Fruit fly (Drosophila melanogaster) whole organism, prepupa: ENCODE data around the gene CG14440.

Source experiments
- Blimp-1 ChIP-seq: fragments of 200-800 bp; sonication (Bioruptor generic); optimal IDR thresholded peaks from 3 replicates; lab custom pipeline; 2017; ENCODE audit warnings: missing biosample characterization, missing genetic modification characterization, mild to moderate bottlenecking, moderate library complexity, missing genetic modification reagents
- CG10631 ChIP-seq: fragments of 200-800 bp; sonication (Bioruptor generic); optimal IDR thresholded peaks from 2 replicates; lab custom pipeline; 2016; ENCODE audit warnings: missing biosample characterization, missing genetic modification characterization
- CG10669 ChIP-seq: fragments of 200-800 bp; sonication (Bioruptor generic); optimal IDR thresholded peaks from 3 replicates; lab custom pipeline; 2018; ENCODE audit warnings: missing biosample characterization, mild to moderate bottlenecking, missing genetic modification characterization, moderate library complexity
- CG11294 ChIP-seq: fragments of 200-800 bp; sonication (Bioruptor generic); IDR thresholded peaks from 2 replicates; pipeline ENCODE4 v1.3.6; 2022; ENCODE audit warnings: missing biosample characterization, missing genetic modification characterization
- CG15336 ChIP-seq: fragments of 200-800 bp; sonication (Bioruptor generic); IDR thresholded peaks from 2 replicates; pipeline ENCODE4 v1.3.6; 2022; ENCODE audit warnings: missing biosample characterization, missing genetic modification characterization
- CG1621 ChIP-seq: fragments of 200-800 bp; sonication (Bioruptor generic); optimal IDR thresholded peaks from 3 replicates; lab custom pipeline; 2018; ENCODE audit warnings: missing biosample characterization, mild to moderate bottlenecking, missing genetic modification characterization
- CG16779 ChIP-seq: fragments of 200-800 bp; sonication (Bioruptor generic); optimal IDR thresholded peaks from 3 replicates; lab custom pipeline; 2017; ENCODE audit warnings: missing biosample characterization, mild to moderate bottlenecking, missing genetic modification characterization
- CG3032 ChIP-seq: fragments of 200-800 bp; optimal IDR thresholded peaks from 2 replicates; lab custom pipeline; 2019; ENCODE audit warnings: missing biosample characterization, mild to moderate bottlenecking, missing genetic modification characterization, moderate library complexity
- CG32006 ChIP-seq: fragments of 200-800 bp; sonication (Bioruptor generic); optimal IDR thresholded peaks from 3 replicates; lab custom pipeline; 2017; ENCODE audit warnings: missing biosample characterization, mild to moderate bottlenecking, missing genetic modification characterization
- CG34406 ChIP-seq: fragments of 200-800 bp; sonication (Bioruptor generic); optimal IDR thresholded peaks from 3 replicates; lab custom pipeline; 2016; ENCODE audit warnings: missing biosample characterization, missing genetic modification characterization
- CG3919 ChIP-seq: fragments of 200-800 bp; sonication (Bioruptor generic); optimal IDR thresholded peaks from 3 replicates; lab custom pipeline; 2016; ENCODE audit warnings: missing biosample characterization, missing genetic modification characterization
- CG4318 ChIP-seq: fragments of 200-800 bp; sonication (Bioruptor generic); optimal IDR thresholded peaks from 3 replicates; lab custom pipeline; 2017; ENCODE audit warnings: missing biosample characterization, mild to moderate bottlenecking, missing genetic modification characterization
- CG6163 ChIP-seq: fragments of 200-800 bp; sonication (Bioruptor generic); IDR thresholded peaks from 3 replicates; pipeline ENCODE4 v1.3.6; 2022; ENCODE audit warnings: missing biosample characterization, missing genetic modification characterization
- CG6792 ChIP-seq: fragments of 200-800 bp; sonication (Bioruptor generic); optimal IDR thresholded peaks from 3 replicates; lab custom pipeline; 2016; ENCODE audit warnings: missing biosample characterization, missing genetic modification characterization
- CG6808 ChIP-seq: fragments of 200-800 bp; sonication (Bioruptor generic); optimal IDR thresholded peaks from 3 replicates; lab custom pipeline; 2017; ENCODE audit warnings: missing biosample characterization, missing genetic modification characterization, mild to moderate bottlenecking, moderate library complexity, missing genetic modification reagents
- CG6854 ChIP-seq: fragments of 200-800 bp; sonication (Bioruptor generic); optimal IDR thresholded peaks from 2 replicates; lab custom pipeline; 2017; ENCODE audit warnings: missing biosample characterization, mild to moderate bottlenecking, missing genetic modification characterization
- CG7368 ChIP-seq: fragments of 200-800 bp; sonication (Bioruptor generic); optimal IDR thresholded peaks from 3 replicates; lab custom pipeline; 2016; ENCODE audit warnings: missing biosample characterization, missing genetic modification characterization
- CG8119 ChIP-seq: fragments of 200-800 bp; sonication (Bioruptor generic); IDR thresholded peaks from 3 replicates; pipeline ENCODE4 v1.3.6; 2022; ENCODE audit warnings: missing biosample characterization, missing genetic modification characterization
- CG8319 ChIP-seq: fragments of 200-800 bp; sonication (Bioruptor generic); optimal IDR thresholded peaks from 3 replicates; lab custom pipeline; 2016; ENCODE audit warnings: missing biosample characterization, missing genetic modification characterization
- Eip75B ChIP-seq: fragments of 200-800 bp; sonication (Bioruptor generic); optimal IDR thresholded peaks from 3 replicates; lab custom pipeline; 2016; ENCODE audit warnings: missing biosample characterization, missing genetic modification characterization
- Eip78C ChIP-seq: fragments of 200-800 bp; sonication (Bioruptor generic); peaks from one replicate; lab custom pipeline; 2016; ENCODE audit warnings: missing biosample characterization, missing genetic modification characterization
- Eip93F ChIP-seq: fragments of 200-800 bp; sonication (Bioruptor generic); optimal IDR thresholded peaks from 2 replicates; lab custom pipeline; 2016; ENCODE audit warnings: missing biosample characterization, mild to moderate bottlenecking, missing genetic modification characterization
- Ets21C ChIP-seq: fragments of 200-800 bp; sonication (Bioruptor generic); optimal IDR thresholded peaks from 3 replicates; lab custom pipeline; 2016; ENCODE audit warnings: missing biosample characterization, missing genetic modification characterization
- Ets96B ChIP-seq: fragments of 200-800 bp; optimal IDR thresholded peaks from 2 replicates; lab custom pipeline; 2019; ENCODE audit warnings: missing biosample characterization, mild to moderate bottlenecking, missing genetic modification characterization, moderate library complexity
- Gug ChIP-seq: fragments of 200-800 bp; sonication (Bioruptor generic); IDR thresholded peaks from 2 replicates; pipeline ENCODE4 v1.3.6; 2022; ENCODE audit warnings: missing biosample characterization, missing genetic modification characterization
- Hr38 ChIP-seq: sonication (Bioruptor generic); optimal IDR thresholded peaks from 2 replicates; lab custom pipeline; 2016; ENCODE audit warnings: missing biosample characterization, missing genetic modification characterization
- Hr39 ChIP-seq: fragments of 200-800 bp; sonication (Bioruptor generic); optimal IDR thresholded peaks from 2 replicates; lab custom pipeline; 2016; ENCODE audit warnings: missing biosample characterization, missing genetic modification characterization
- Hr4 ChIP-seq: fragments of 200-800 bp; sonication (Bioruptor generic); optimal IDR thresholded peaks from 3 replicates; lab custom pipeline; 2016; ENCODE audit warnings: missing biosample characterization, missing genetic modification characterization
- Met ChIP-seq: fragments of 200-800 bp; sonication (Bioruptor generic); optimal IDR thresholded peaks from 3 replicates; lab custom pipeline; 2016; ENCODE audit warnings: missing biosample characterization, missing genetic modification characterization
- OdsH ChIP-seq: fragments of 200-800 bp; sonication (Bioruptor generic); optimal IDR thresholded peaks from 3 replicates; lab custom pipeline; 2016; ENCODE audit warnings: missing biosample characterization, missing genetic modification characterization
- Smox ChIP-seq: fragments of 200-800 bp; sonication (Bioruptor generic); optimal IDR thresholded peaks from 3 replicates; lab custom pipeline; 2016; ENCODE audit warnings: missing biosample characterization, missing genetic modification characterization
- Sox102F ChIP-seq: fragments of 200-800 bp; sonication (Bioruptor generic); optimal IDR thresholded peaks from 2 replicates; lab custom pipeline; 2016; ENCODE audit warnings: missing biosample characterization, mild to moderate bottlenecking, missing genetic modification characterization
- Sox14 ChIP-seq: fragments of 200-800 bp; sonication (Bioruptor generic); optimal IDR thresholded peaks from 3 replicates; lab custom pipeline; 2016; ENCODE audit warnings: missing biosample characterization, missing genetic modification characterization
- Sox15 ChIP-seq: fragments of 200-800 bp; sonication (Bioruptor generic); optimal IDR thresholded peaks from 3 replicates; lab custom pipeline; 2016; ENCODE audit warnings: missing biosample characterization, missing genetic modification characterization
- achi ChIP-seq: fragments of 200-800 bp; sonication (Bioruptor generic); optimal IDR thresholded peaks from 3 replicates; lab custom pipeline; 2016; ENCODE audit warnings: missing biosample characterization, missing genetic modification characterization
- cyc ChIP-seq: fragments of 200-800 bp; sonication (Bioruptor generic); optimal IDR thresholded peaks from 3 replicates; lab custom pipeline; 2016; ENCODE audit warnings: missing biosample characterization, missing genetic modification characterization
- dac ChIP-seq: fragments of 200-800 bp; sonication (Bioruptor generic); optimal IDR thresholded peaks from 2 replicates; lab custom pipeline; 2017; ENCODE audit warnings: missing biosample characterization, mild to moderate bottlenecking, missing genetic modification characterization
- dsx ChIP-seq: fragments of 200-800 bp; optimal IDR thresholded peaks from 3 replicates; lab custom pipeline; 2019; ENCODE audit warnings: missing biosample characterization, mild to moderate bottlenecking, missing genetic modification characterization, moderate library complexity; ENCODE audit not compliant: poor library complexity, severe bottlenecking
- eg ChIP-seq: fragments of 200-800 bp; sonication (Bioruptor generic); IDR thresholded peaks from 3 replicates; pipeline ENCODE4 v1.3.6; 2022; ENCODE audit warnings: missing biosample characterization, missing genetic modification characterization
- esn ChIP-seq: fragments of 200-800 bp; sonication (Bioruptor generic); optimal IDR thresholded peaks from 2 replicates; lab custom pipeline; 2016; ENCODE audit warnings: missing biosample characterization, mild to moderate bottlenecking, missing genetic modification characterization, moderate library complexity
- fd59A ChIP-seq: fragments of 200-800 bp; sonication (Bioruptor generic); optimal IDR thresholded peaks from 2 replicates; lab custom pipeline; 2017; ENCODE audit warnings: missing biosample characterization, mild to moderate bottlenecking, missing genetic modification characterization, missing genetic modification reagents
- fd85E ChIP-seq: fragments of 200-800 bp; sonication (Bioruptor generic); optimal IDR thresholded peaks from 3 replicates; lab custom pipeline; 2016; ENCODE audit warnings: missing biosample characterization, missing genetic modification characterization
- lz ChIP-seq: fragments of 200-800 bp; sonication (Bioruptor generic); optimal IDR thresholded peaks from 3 replicates; lab custom pipeline; 2016; ENCODE audit warnings: missing biosample characterization, missing genetic modification characterization
- net ChIP-seq: fragments of 200-800 bp; sonication (Bioruptor generic); optimal IDR thresholded peaks from 3 replicates; lab custom pipeline; 2016; ENCODE audit warnings: missing biosample characterization, missing genetic modification characterization
- pdm3 ChIP-seq: fragments of 200-800 bp; sonication (Bioruptor generic); optimal IDR thresholded peaks from 3 replicates; lab custom pipeline; 2016; ENCODE audit warnings: missing biosample characterization, missing genetic modification characterization
- ss ChIP-seq, 2 experiments: fragments of 200-800 bp; sonication (Bioruptor generic); optimal IDR thresholded peaks; 2 replicates in 1 of 2; 3 replicates in 1 of 2; lab custom pipeline; 2017 to 2018; ENCODE audit warnings: mild to moderate bottlenecking in 2 of 2, missing biosample characterization in 2 of 2, missing genetic modification characterization in 2 of 2, moderate library complexity in 1 of 2
- svp ChIP-seq: fragments of 200-800 bp; sonication (Bioruptor generic); peaks from one replicate; lab custom pipeline; 2016; ENCODE audit warnings: missing biosample characterization, missing genetic modification characterization
- topi ChIP-seq: fragments of 200-800 bp; sonication (Bioruptor generic); optimal IDR thresholded peaks from 3 replicates; lab custom pipeline; 2016; ENCODE audit warnings: missing biosample characterization, missing genetic modification characterization
- vri ChIP-seq: fragments of 200-800 bp; sonication (Bioruptor generic); optimal IDR thresholded peaks from 3 replicates; lab custom pipeline; 2016; ENCODE audit warnings: missing biosample characterization, mild to moderate bottlenecking, missing genetic modification characterization

Gene CG14440

dm6 chrX:6703957-6704356, 5.6 kb upstream of the CG14440 start (continued):
- no peak for TF ChIP-seq Met (GFP tag; lab: Kevin White, UChicago)
- no peak for TF ChIP-seq CG8319 (GFP tag; lab: Kevin White, UChicago)
- peak; percentile 28 for TF ChIP-seq svp (GFP tag; lab: Kevin White, UChicago)
- TF ChIP-seq cyc: no peak
- peak; percentile 26 for TF ChIP-seq Sox14 (GFP tag; lab: Kevin White, UChicago)
- peak; percentile 12 for TF ChIP-seq net (GFP tag; lab: Kevin White, UChicago)
- TF ChIP-seq eg (GFP tag; lab: Robert Waterston, UW): no peak
- no peak for TF ChIP-seq topi (GFP tag; lab: Kevin White, UChicago)
- no peak for TF ChIP-seq CG6792 (GFP tag; lab: Kevin White, UChicago)
- TF ChIP-seq ss (GFP tag; optimal IDR thresholded peaks at IDR 0.05; lab: Kevin White, UChicago): peak; percentile 26 to 55
- no peak for TF ChIP-seq Hr4 (GFP tag; lab: Kevin White, UChicago)
- TF ChIP-seq CG3032: peak; percentile 18
- TF ChIP-seq CG7368 (GFP tag; lab: Kevin White, UChicago): no peak
- TF ChIP-seq CG3919 (GFP tag; lab: Kevin White, UChicago): no peak
- no peak for TF ChIP-seq CG1621 (tag; lab: Kevin White, UChicago)
- no peak for TF ChIP-seq CG8119 (GFP tag; lab: Robert Waterston, UW)
- peak; percentile 18 for TF ChIP-seq Eip75B (GFP tag; lab: Kevin White, UChicago)
- TF ChIP-seq Eip93F (GFP tag; lab: Kevin White, UChicago): no peak
- no peak for TF ChIP-seq Blimp-1 (GFP tag; lab: Kevin White, UChicago)
- TF ChIP-seq OdsH (GFP tag; lab: Kevin White, UChicago): peak; percentile 19
- peak; percentile 52 for TF ChIP-seq CG6808
- no peak for TF ChIP-seq dac
- peak; percentile 16 for TF ChIP-seq achi
- no peak for TF ChIP-seq CG6163
- TF ChIP-seq Gug (GFP tag; lab: Robert Waterston, UW): no peak
- no peak for TF ChIP-seq CG34406 (GFP tag; lab: Kevin White, UChicago)
- no peak for TF ChIP-seq Sox102F
- peak; percentile 48 for TF ChIP-seq CG10631 (GFP tag; lab: Kevin White, UChicago)
- no peak for TF ChIP-seq Smox

- TF ChIP-seq Met (GFP tag; lab: Kevin White, UChicago) (no peak), Hr4 (GFP tag; lab: Kevin White, UChicago) (peak; percentile 36), fd59A (peak; percentile 35), net (GFP tag; lab: Kevin White, UChicago) (no peak), Gug (GFP tag; lab: Robert Waterston, UW) (0 out of 2 replicates have a peak, but pooled peaks have one; percentile 10), esn (no peak), Blimp-1 (GFP tag; lab: Kevin White, UChicago) (no peak), Sox14 (GFP tag; lab: Kevin White, UChicago) (peak; percentile 11), topi (GFP tag; lab: Kevin White, UChicago) (no peak), cyc (no peak), Ets96B (peak; percentile 18), Eip75B (GFP tag; lab: Kevin White, UChicago) (peak; percentile 12), CG10631 (GFP tag; lab: Kevin White, UChicago) (peak; percentile 23), OdsH (GFP tag; lab: Kevin White, UChicago) (peak; percentile 11), Hr38 (GFP tag; lab: Kevin White, UChicago) (no peak), Hr39 (no peak), CG4318 (GFP tag; lab: Kevin White, UChicago) (peak; percentile 28), lz (no peak), dsx (GFP tag; lab: Kevin White, UChicago) (no peak), Eip93F (GFP tag; lab: Kevin White, UChicago) (no peak), CG11294 (GFP tag; lab: Robert Waterston, UW) (no peak), CG16779 (tag; lab: Kevin White, UChicago) (no peak), vri (GFP tag; lab: Kevin White, UChicago) (no peak), CG15336 (GFP tag; lab: Robert Waterston, UW) (0 out of 2 replicates have a peak, but pooled peaks have one; percentile 20), CG32006 (peak; percentile 57), CG10669 (GFP tag; lab: Kevin White, UChicago) (peak; percentile 2), CG8119 (GFP tag; lab: Robert Waterston, UW) (peak; percentile 27; the same call in 1 of the 3 replicates), Eip78C (GFP tag; lab: Kevin White, UChicago) (peak; percentile 67), CG6854 (GFP tag; lab: Kevin White, UChicago) (no peak), CG6163 (no peak; the same call in 2 of the 3 replicates), Ets21C (no peak), pdm3 (GFP tag; lab: Kevin White, UChicago) (peak; percentile 39), eg (GFP tag; lab: Robert Waterston, UW) (no peak), CG1621 (tag; lab: Kevin White, UChicago) (no peak), CG6792 (GFP tag; lab: Kevin White, UChicago) (no peak), fd85E (GFP tag; lab: Kevin White, UChicago) (no peak), Sox15 (GFP tag; lab: Kevin White, UChicago) (no peak)
Observed at dm6 chrX:6703237-6703636, 4.9 kb upstream of the CG14440 start.
